Worm (Caenorhabditis elegans): ENCODE measurements around the gene Y105C5A.10.

DNA sequence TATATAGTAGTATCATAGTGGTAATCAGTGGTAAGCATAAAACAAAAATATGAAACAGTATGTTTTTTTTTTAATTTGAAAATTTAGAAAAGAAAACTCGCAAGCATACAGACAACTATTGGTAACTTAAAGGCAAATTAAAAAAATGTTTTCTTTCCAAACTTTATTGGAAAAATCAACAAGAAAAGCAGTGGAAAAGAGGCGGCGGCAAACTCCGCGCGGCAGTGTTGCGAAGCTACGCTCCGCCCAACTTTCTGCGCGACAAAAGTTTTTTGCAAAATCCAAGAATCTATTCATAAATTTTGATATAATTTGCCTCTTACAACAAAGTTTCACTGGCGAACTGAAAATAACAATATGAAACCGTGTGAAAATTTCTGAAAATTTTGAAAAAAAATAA, 49.0 kb downstream of the Y105C5A.10 start:
- TF ChIP-seq dmd-4 (tag; optimal IDR thresholded peaks at IDR 0.05; ENCODE audit: borderline replicate concordance): no peak
- TF ChIP-seq fkh-10 (GFP tag; optimal IDR thresholded peaks at IDR 0.05): no peak
